Worm (Caenorhabditis elegans) whole organism, L4 larva: Measurements from ENCODE around the gene F11F1.1.

Experiments
- F49E8.2 ChIP-seq: sonication (generic microtip); optimal IDR thresholded peaks from 2 replicates; lab custom pipeline; 2016; ENCODE audit warnings: missing compliant biosample characterization, mild to moderate bottlenecking, missing genetic modification characterization, borderline replicate concordance
- Y75B8A.6 ChIP-seq: fragments of 200-800 bp; sonication (Bioruptor generic); IDR thresholded peaks from 2 replicates; pipeline ENCODE4 v1.3.6; 2022; ENCODE audit warnings: missing genetic modification reagents, missing genetic modification characterization, missing compliant biosample characterization
- ceh-20 ChIP-seq: fragments of 200-800 bp; sonication (Bioruptor generic); IDR thresholded peaks from 2 replicates; pipeline ENCODE4 v1.3.6; 2022; ENCODE audit warnings: missing genetic modification reagents, missing genetic modification characterization, missing compliant biosample characterization
- ceh-28 ChIP-seq: fragments of 150-350 bp; optimal IDR thresholded peaks from 2 replicates; lab custom pipeline; 2014; ENCODE audit warnings: missing biosample characterization, missing genetic modification reagents, missing genetic modification characterization
- ceh-32 ChIP-seq: sonication (generic microtip); optimal IDR thresholded peaks from 2 replicates; lab custom pipeline; 2016; ENCODE audit warnings: mild to moderate bottlenecking, missing genetic modification characterization, missing compliant biosample characterization; ENCODE audit not compliant: poor library complexity
- ceh-82 ChIP-seq: sonication (generic microtip); optimal IDR thresholded peaks from 2 replicates; lab custom pipeline; 2017; ENCODE audit warnings: missing biosample characterization, missing genetic modification characterization
- ces-1 ChIP-seq: fragments of 150-350 bp; sonication (generic microtip); optimal IDR thresholded peaks from 4 replicates; lab custom pipeline; 2014; ENCODE audit warnings: missing biosample characterization, missing genetic modification reagents, missing genetic modification characterization
- daf-16 ChIP-seq, 3 experiments: sonication (generic microtip); optimal IDR thresholded peaks; 2 replicates each; lab custom pipeline; 2016 to 2017; ENCODE audit warnings: missing genetic modification characterization in 3 of 3, missing genetic modification reagents in 3 of 3, mild to moderate bottlenecking in 2 of 3, missing compliant biosample characterization in 2 of 3, missing biosample characterization in 1 of 3, moderate library complexity in 1 of 3
- dmd-8 ChIP-seq: fragments of 200-800 bp; sonication (Bioruptor generic); IDR thresholded peaks from 2 replicates; pipeline ENCODE4 v1.3.6; 2022; ENCODE audit warnings: missing genetic modification characterization, missing compliant biosample characterization
- dpl-1 ChIP-seq: fragments of 150-350 bp; optimal IDR thresholded peaks from 2 replicates; lab custom pipeline; 2014; ENCODE audit warnings: missing biosample characterization, missing genetic modification reagents, missing genetic modification characterization
- dve-1 ChIP-seq: sonication (generic microtip); optimal IDR thresholded peaks from 2 replicates; lab custom pipeline; 2017; ENCODE audit warnings: antibody characterized with exemption, mild to moderate bottlenecking, missing genetic modification characterization, missing compliant biosample characterization; ENCODE audit not compliant: insufficient read depth
- egl-43 ChIP-seq: fragments of 200-800 bp; sonication (Bioruptor generic); IDR thresholded peaks from 2 replicates; pipeline ENCODE4 v1.3.6; 2022; ENCODE audit warnings: missing genetic modification reagents, missing genetic modification characterization, missing compliant biosample characterization
- fos-1 ChIP-seq: fragments of 150-350 bp; optimal IDR thresholded peaks from 2 replicates; lab custom pipeline; 2014; ENCODE audit warnings: missing biosample characterization, missing genetic modification characterization
- gei-8 ChIP-seq: fragments of 200-800 bp; sonication (Bioruptor generic); optimal IDR thresholded peaks from 2 replicates; lab custom pipeline; 2018; ENCODE audit warnings: mild to moderate bottlenecking, missing genetic modification characterization, missing compliant biosample characterization
- hlh-11 ChIP-seq: fragments of 200-800 bp; sonication (Bioruptor generic); optimal IDR thresholded peaks from 2 replicates; lab custom pipeline; 2018; ENCODE audit warnings: mild to moderate bottlenecking, missing genetic modification characterization, missing compliant biosample characterization
- hmg-1.1 ChIP-seq: fragments of 200-800 bp; sonication (Bioruptor generic); IDR thresholded peaks from 2 replicates; pipeline ENCODE4 v1.3.6; 2022; ENCODE audit warnings: missing genetic modification reagents, missing genetic modification characterization, missing compliant biosample characterization
- jun-1 ChIP-seq: fragments of 150-350 bp; optimal IDR thresholded peaks from 2 replicates; lab custom pipeline; 2014; ENCODE audit warnings: missing biosample characterization, missing genetic modification reagents, missing genetic modification characterization
- lin-13 ChIP-seq: fragments of 150-350 bp; optimal IDR thresholded peaks from 2 replicates; lab custom pipeline; 2014; ENCODE audit warnings: missing biosample characterization, missing genetic modification reagents, missing genetic modification characterization
- lin-15B ChIP-seq: fragments of 150-350 bp; sonication (generic microtip); optimal IDR thresholded peaks from 3 replicates; lab custom pipeline; 2014; ENCODE audit warnings: missing biosample characterization, missing genetic modification characterization
- lin-38 ChIP-seq: fragments of 200-800 bp; sonication (Bioruptor generic); IDR thresholded peaks from 2 replicates; pipeline ENCODE4 v1.3.6; 2022; ENCODE audit warnings: missing genetic modification reagents, missing genetic modification characterization, missing compliant biosample characterization
- lsy-2 ChIP-seq, 2 experiments: fragments of 150-350 bp in 1 of 2; sonication (generic microtip) in 1 of 2; optimal IDR thresholded peaks; 2 replicates each; lab custom pipeline; 2014 to 2017; ENCODE audit warnings: missing biosample characterization in 2 of 2, missing genetic modification characterization in 2 of 2
- madf-5 ChIP-seq, 2 experiments: fragments of 200-800 bp; sonication (Bioruptor generic); IDR thresholded peaks; 2 replicates each; pipeline ENCODE4 v1.3.6; 2022; ENCODE audit warnings: missing compliant biosample characterization in 2 of 2, missing genetic modification characterization in 2 of 2
- madf-9 ChIP-seq: fragments of 200-800 bp; sonication (Bioruptor generic); conservative IDR thresholded peaks from 2 replicates; pipeline ENCODE4 v1.3.6; 2022; ENCODE audit warnings: missing genetic modification reagents, missing genetic modification characterization, missing compliant biosample characterization
- mdl-1 ChIP-seq, 2 experiments: fragments of 150-350 bp in 1 of 2; sonication (generic microtip) in 1 of 2; optimal IDR thresholded peaks; 2 replicates each; lab custom pipeline; 2014 to 2017; ENCODE audit warnings: missing biosample characterization in 2 of 2, missing genetic modification characterization in 2 of 2
- mdt-29 ChIP-seq: fragments of 200-800 bp; sonication (Bioruptor generic); IDR thresholded peaks from 2 replicates; pipeline ENCODE4 v1.3.6; 2022; ENCODE audit warnings: missing genetic modification reagents, missing genetic modification characterization, missing compliant biosample characterization
- mes-2 ChIP-seq: sonication (generic microtip); optimal IDR thresholded peaks from 2 replicates; lab custom pipeline; 2016; ENCODE audit warnings: missing genotype, mild to moderate bottlenecking, missing genetic modification characterization, missing compliant biosample characterization; ENCODE audit not compliant: poor library complexity, severe bottlenecking
- mxl-2 ChIP-seq: fragments of 200-800 bp; sonication (Bioruptor generic); conservative IDR thresholded peaks from 2 replicates; pipeline ENCODE4 v1.3.6; 2022; ENCODE audit warnings: missing genetic modification reagents, missing genetic modification characterization, missing compliant biosample characterization
- nhr-41 ChIP-seq: fragments of 200-800 bp; sonication (Bioruptor generic); IDR thresholded peaks from 2 replicates; pipeline ENCODE4 v1.3.6; 2022; ENCODE audit warnings: missing genetic modification reagents, missing genetic modification characterization, missing compliant biosample characterization
- nhr-76 ChIP-seq: fragments of 150-350 bp; optimal IDR thresholded peaks from 2 replicates; lab custom pipeline; 2014; ENCODE audit warnings: missing biosample characterization, missing genetic modification characterization
- nhr-77 ChIP-seq: fragments of 150-350 bp; optimal IDR thresholded peaks from 2 replicates; lab custom pipeline; 2014; ENCODE audit warnings: missing biosample characterization, missing genetic modification characterization
- pha-4 ChIP-seq, 2 experiments: fragments of 150-350 bp in 1 of 2; fragments of 200-800 bp in 1 of 2; sonication (Bioruptor generic) in 1 of 2; IDR thresholded peaks in 1 of 2; optimal IDR thresholded peaks in 1 of 2; 2 replicates each; pipeline versions ENCODE4 v1.3.6 to Lab custom; 2014 to 2022; ENCODE audit warnings: missing genetic modification characterization in 2 of 2, missing genetic modification reagents in 2 of 2, missing biosample characterization in 1 of 2, missing compliant biosample characterization in 1 of 2
- skn-1 ChIP-seq: fragments of 150-350 bp; optimal IDR thresholded peaks from 2 replicates; lab custom pipeline; 2014; ENCODE audit warnings: missing biosample characterization, missing genetic modification characterization
- tra-1 ChIP-seq: fragments of 200-800 bp; sonication (Bioruptor generic); IDR thresholded peaks from 2 replicates; pipeline ENCODE4 v1.3.6; 2022; ENCODE audit warnings: missing genetic modification reagents, missing genetic modification characterization, missing compliant biosample characterization
- unc-130 ChIP-seq: sonication (generic microtip); optimal IDR thresholded peaks from 2 replicates; lab custom pipeline; 2016; ENCODE audit warnings: missing genetic modification reagents, missing genetic modification characterization, missing compliant biosample characterization
- unc-39 ChIP-seq: sonication (generic microtip); optimal IDR thresholded peaks from 2 replicates; lab custom pipeline; 2017; ENCODE audit warnings: missing biosample characterization, missing genetic modification characterization
- vab-7 ChIP-seq: fragments of 200-800 bp; sonication (Bioruptor generic); IDR thresholded peaks from 2 replicates; pipeline ENCODE4 v1.3.6; 2022; ENCODE audit warnings: missing genetic modification reagents, missing genetic modification characterization, missing compliant biosample characterization
- ztf-7 ChIP-seq: fragments of 150-350 bp; optimal IDR thresholded peaks from 2 replicates; lab custom pipeline; 2014; ENCODE audit warnings: missing biosample characterization, missing genetic modification characterization

Gene F11F1.1

DNA sequence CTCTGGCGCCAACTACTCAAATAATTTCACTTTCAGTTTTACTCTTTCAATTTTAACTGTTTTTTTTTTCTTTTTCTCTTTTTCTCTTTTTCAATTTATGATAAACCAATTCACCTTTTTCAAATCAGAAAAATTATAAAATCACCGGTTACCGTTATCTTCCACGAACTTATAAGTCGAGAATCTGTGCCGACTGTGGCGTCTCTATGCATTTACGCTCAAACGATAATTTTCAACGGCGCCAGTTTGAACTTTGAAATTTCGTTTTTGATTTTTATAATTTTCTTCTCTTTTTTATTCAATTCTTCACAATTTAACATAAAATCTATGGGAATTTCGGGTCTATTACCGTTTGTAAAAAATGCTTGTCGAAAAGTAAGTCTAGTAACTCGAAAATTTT is 28.1 kb downstream of the F11F1.1 start, which contains the start of gene exo-1 (continued):
- TF ChIP-seq pha-4 (GFP tag; IDR thresholded peaks at IDR 0.05; lab: Robert Waterston, UW) (no peak), pha-4 (tag; optimal IDR thresholded peaks at IDR 0.05; lab: Kevin White, UChicago) (no peak), ces-1 (GFP tag; lab: Kevin White, UChicago) (no peak), lin-15B (no peak), ztf-7 (tag; lab: Kevin White, UChicago) (no peak)

ce11 chrIII:13426036-13426435 is 30.7 kb downstream of the F11F1.1 start, which contains the start of gene cope-1:
TSS of gene cope-1 (plus strand) at chrIII:13426264.
- TF ChIP-seq mdl-1 (tag; optimal IDR thresholded peaks at IDR 0.05; lab: Kevin White, UChicago) (no peak), unc-130 (GFP tag; lab: Kevin White, UChicago) (no peak), pha-4 (GFP tag; IDR thresholded peaks at IDR 0.05; lab: Robert Waterston, UW) (no peak), pha-4 (tag; optimal IDR thresholded peaks at IDR 0.05; lab: Kevin White, UChicago) (no peak), ceh-28 (tag; lab: Kevin White, UChicago) (no peak), skn-1 (tag; lab: Kevin White, UChicago) (no peak), jun-1 (tag; lab: Kevin White, UChicago) (no peak), unc-39 (tag; lab: Kevin White, UChicago) (no peak), tra-1 (GFP tag; lab: Robert Waterston, UW) (no peak), ceh-82 (tag; lab: Kevin White, UChicago) (no peak), dpl-1 (peak; percentile 51), dve-1 (no peak), Y75B8A.6 (GFP tag; lab: Robert Waterston, UW) (no peak), gei-8 (no peak), nhr-77 (tag; lab: Kevin White, UChicago) (no peak), mxl-2 (no peak), egl-43 (no peak), madf-5 (GFP tag; IDR thresholded peaks at IDR 0.05; lab: Robert Waterston, UW) (no peak), lsy-2 (tag; optimal IDR thresholded peaks at IDR 0.05; lab: Kevin White, UChicago) (peak in 1 of 2 experiments; percentile 65), nhr-76 (no peak), ceh-32 (no peak), daf-16 (GFP tag; optimal IDR thresholded peaks at IDR 0.05; lab: Kevin White, UChicago) (no peak), daf-16 (tag; optimal IDR thresholded peaks at IDR 0.05; lab: Kevin White, UChicago) (no peak), lin-38 (GFP tag; lab: Robert Waterston, UW) (peak; percentile 36), mes-2 (peak; percentile 43), hlh-11 (tag; lab: Kevin White, UChicago) (no peak), fos-1 (tag; lab: Kevin White, UChicago) (no peak), F49E8.2 (no peak)

ce11 chrIII:13427817-13428216 is 32.5 kb downstream of the F11F1.1 start:
- TF ChIP-seq lin-13 (GFP tag; lab: Kevin White, UChicago) (no peak), vab-7 (GFP tag; lab: Robert Waterston, UW) (no peak), mdt-29 (GFP tag; lab: Robert Waterston, UW) (no peak), madf-9 (GFP tag; lab: Robert Waterston, UW) (no peak), nhr-41 (GFP tag; lab: Robert Waterston, UW) (no peak), hmg-1.1 (GFP tag; lab: Robert Waterston, UW) (no peak), dmd-8 (GFP tag; lab: Robert Waterston, UW) (no peak), ceh-20 (GFP tag; lab: Robert Waterston, UW) (no peak)
- TF ChIP-seq, all 104 proteins: peak for 0
